Fruit fly (Drosophila melanogaster) Kc167 (cell line): ENCODE data around the gene CG10435.

Experiments
- h ChIP-seq: fragments of >200 bp; optimal IDR thresholded peaks from 3 replicates; lab custom pipeline; 2018; ENCODE audit warnings: missing external identifiers
- insv ChIP-seq: fragments of >200 bp; optimal IDR thresholded peaks from 3 replicates; lab custom pipeline; 2018; ENCODE audit warnings: missing external identifiers
- psq ChIP-seq: fragments of >200 bp; optimal IDR thresholded peaks from 2 replicates; lab custom pipeline; 2017; ENCODE audit warnings: missing external identifiers

DNA sequence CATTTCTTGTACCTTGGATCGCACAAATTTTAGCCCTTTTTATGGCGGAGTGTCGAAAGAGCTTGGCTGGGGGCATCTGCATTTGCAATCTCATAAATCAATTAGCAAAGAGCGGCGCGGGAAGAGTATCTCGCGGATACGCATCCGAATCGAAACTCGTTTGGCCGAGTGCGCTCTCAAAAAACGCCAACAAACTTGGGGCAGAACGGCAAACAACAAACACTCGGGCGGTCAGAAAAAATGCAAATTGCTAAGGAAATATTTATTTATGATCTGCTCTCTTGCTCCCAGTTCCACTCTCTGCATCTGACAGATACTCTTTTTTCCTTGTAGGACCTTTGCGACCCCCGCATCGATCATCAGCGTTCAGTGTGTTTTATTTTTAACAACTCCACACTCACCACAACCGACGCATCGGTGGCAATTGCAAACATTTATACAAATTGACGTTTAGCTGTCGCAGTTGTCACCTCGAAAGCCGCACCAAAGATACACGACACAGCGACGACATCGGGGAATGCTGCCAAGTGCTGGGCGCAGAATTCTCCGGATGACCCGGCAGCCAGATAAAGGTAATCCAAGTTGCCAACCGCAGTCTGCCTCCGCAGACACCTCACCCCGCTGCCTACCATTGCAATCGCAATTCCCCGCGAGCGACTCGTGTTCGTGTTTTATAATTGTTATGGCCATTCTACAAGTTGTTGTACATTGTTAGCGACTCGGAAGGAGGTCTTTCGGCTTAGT lies 43.9 kb downstream of the CG10435 start:
- TF ChIP-seq insv (lab: Kevin White, UChicago) = no peak
- no peak for TF ChIP-seq psq
- TF ChIP-seq h = no peak
